Worm (Caenorhabditis elegans): ENCODE results near the gene Y82E9BR.3.

- TF ChIP-seq dao-5 (tag; optimal IDR thresholded peaks at IDR 0.05) (no peak), him-1 (tag; optimal IDR thresholded peaks at IDR 0.05) (no peak)
Measured at ce11 chrIII:1436738-1437137, 17.7 kb downstream of the Y82E9BR.3 start.

All from whole organism, L4/young adult.